Worm (Caenorhabditis elegans) whole organism, L4/young adult: ENCODE measurements around the gene unc-69.

Source experiments
- W03F9.2 ChIP-seq: fragments of 150-350 bp; optimal IDR thresholded peaks from 2 replicates; lab custom pipeline; 2014; ENCODE audit warnings: missing biosample characterization, missing genetic modification characterization
- dao-5 ChIP-seq: sonication (generic microtip); optimal IDR thresholded peaks from 2 replicates; lab custom pipeline; 2016; ENCODE audit warnings: missing genotype, missing genetic modification characterization, moderate library complexity, missing compliant biosample characterization
- him-1 ChIP-seq: sonication (generic microtip); optimal IDR thresholded peaks from 2 replicates; lab custom pipeline; 2016; ENCODE audit warnings: missing genotype, missing genetic modification reagents, missing genetic modification characterization, missing compliant biosample characterization

DNA sequence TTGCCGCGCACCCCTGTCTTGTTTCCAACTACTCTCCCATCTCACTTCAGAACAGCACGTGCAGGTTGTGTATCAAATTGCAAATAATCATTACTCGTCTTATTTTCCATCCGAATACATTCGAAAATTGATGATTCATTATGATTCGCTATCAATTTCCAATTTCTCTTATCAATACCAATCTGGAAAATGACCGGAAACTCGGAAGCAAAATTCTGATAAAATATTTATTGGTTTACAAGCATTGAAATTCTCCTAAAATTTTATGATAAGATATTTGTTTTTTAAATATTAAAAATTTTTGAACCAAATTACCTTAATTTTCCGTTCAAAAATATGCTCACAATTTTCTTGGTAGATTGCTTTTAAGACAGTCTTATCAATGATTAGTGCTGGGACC, 13.4 kb upstream of the unc-69 start:
- no peak for TF ChIP-seq him-1 (tag; lab: Kevin White, UChicago)
- TF ChIP-seq dao-5 (tag; lab: Kevin White, UChicago): no peak
- no peak for TF ChIP-seq W03F9.2 (tag; lab: Kevin White, UChicago)
